Fruit fly (Drosophila melanogaster) whole organism, adult: Measurements from ENCODE around the gene SCOT.

ENCODE experiments used
- CG11617 ChIP-seq: fragments of 200-800 bp; sonication (Bioruptor generic); optimal IDR thresholded peaks from 2 replicates; lab custom pipeline; 2017; ENCODE audit warnings: mild to moderate bottlenecking, missing biosample characterization, missing genetic modification reagents, missing genetic modification characterization
- CG12768 ChIP-seq: fragments of 200-800 bp; sonication (Bioruptor generic); optimal IDR thresholded peaks from 2 replicates; lab custom pipeline; 2017; ENCODE audit warnings: missing biosample characterization, missing genetic modification characterization, mild to moderate bottlenecking, moderate library complexity, missing genetic modification reagents
- CG14711 ChIP-seq: fragments of 200-800 bp; sonication (Bioruptor generic); optimal IDR thresholded peaks from 2 replicates; lab custom pipeline; 2018; ENCODE audit warnings: missing biosample characterization, mild to moderate bottlenecking, missing genetic modification characterization, moderate library complexity
- CG1620 ChIP-seq: fragments of 200-800 bp; sonication (Bioruptor generic); optimal IDR thresholded peaks from 2 replicates; lab custom pipeline; 2016; ENCODE audit warnings: missing biosample characterization, missing genetic modification characterization
- CG33017 ChIP-seq: fragments of 200-800 bp; sonication (Bioruptor generic); optimal IDR thresholded peaks from 2 replicates; lab custom pipeline; 2018; ENCODE audit warnings: missing biosample characterization, mild to moderate bottlenecking, missing genetic modification characterization, moderate library complexity
- CG5204 ChIP-seq: fragments of 200-800 bp; sonication (Bioruptor generic); optimal IDR thresholded peaks from 2 replicates; lab custom pipeline; 2016; ENCODE audit warnings: missing biosample characterization, missing genetic modification characterization
- CG7045 ChIP-seq: fragments of 200-800 bp; sonication (Bioruptor generic); optimal IDR thresholded peaks from 2 replicates; lab custom pipeline; 2017; ENCODE audit warnings: missing biosample characterization, mild to moderate bottlenecking, missing genetic modification characterization
- CG7101 ChIP-seq: fragments of 200-800 bp; sonication (Bioruptor generic); optimal IDR thresholded peaks from 2 replicates; lab custom pipeline; 2018; ENCODE audit warnings: missing biosample characterization, mild to moderate bottlenecking, missing genetic modification characterization, moderate library complexity
- Clk ChIP-seq: fragments of 200-800 bp; sonication (Bioruptor generic); optimal IDR thresholded peaks from 2 replicates; lab custom pipeline; 2017; ENCODE audit warnings: missing biosample characterization, missing genetic modification characterization
- Crg-1 ChIP-seq: fragments of 200-800 bp; sonication (Bioruptor generic); optimal IDR thresholded peaks from 2 replicates; lab custom pipeline; 2016; ENCODE audit warnings: missing biosample characterization, missing genetic modification characterization
- Hr96 ChIP-seq: fragments of 200-800 bp; sonication (Bioruptor generic); optimal IDR thresholded peaks from 2 replicates; lab custom pipeline; 2016; ENCODE audit warnings: missing biosample characterization, missing genetic modification characterization
- Mnt ChIP-seq: fragments of 200-800 bp; sonication (Bioruptor generic); optimal IDR thresholded peaks from 2 replicates; lab custom pipeline; 2016; ENCODE audit warnings: missing biosample characterization, mild to moderate bottlenecking, missing genetic modification characterization
- bab1 ChIP-seq: fragments of 200-800 bp; sonication (Bioruptor generic); optimal IDR thresholded peaks from 3 replicates; lab custom pipeline; 2019; ENCODE audit warnings: missing biosample characterization, mild to moderate bottlenecking, missing genetic modification characterization, moderate library complexity
- cic ChIP-seq: fragments of 200-800 bp; sonication (Bioruptor generic); optimal IDR thresholded peaks from 2 replicates; lab custom pipeline; 2017; ENCODE audit warnings: missing biosample characterization, mild to moderate bottlenecking, missing genetic modification characterization, moderate library complexity
- cnc ChIP-seq, 2 experiments: fragments of >200 bp; optimal IDR thresholded peaks; 2 replicates each; lab custom pipeline; 2017
- kay ChIP-seq: fragments of 200-800 bp; sonication (Bioruptor generic); peaks from one replicate; lab custom pipeline; 2016; ENCODE audit warnings: missing biosample characterization, missing genetic modification characterization, borderline replicate concordance
- ovo ChIP-seq: fragments of 200-800 bp; sonication (Bioruptor generic); optimal IDR thresholded peaks from 2 replicates; lab custom pipeline; 2016; ENCODE audit warnings: missing biosample characterization, missing genetic modification characterization
- pad ChIP-seq: fragments of 200-800 bp; sonication (Bioruptor generic); optimal IDR thresholded peaks from 3 replicates; lab custom pipeline; 2017; ENCODE audit warnings: missing biosample characterization, missing genetic modification characterization, mild to moderate bottlenecking, moderate library complexity, missing genetic modification reagents
- tj ChIP-seq: fragments of 200-800 bp; sonication (Bioruptor generic); optimal IDR thresholded peaks from 3 replicates; lab custom pipeline; 2017; ENCODE audit warnings: missing biosample characterization, mild to moderate bottlenecking, missing genetic modification characterization, moderate library complexity
- toe ChIP-seq: fragments of 200-800 bp; sonication (Bioruptor generic); optimal IDR thresholded peaks from 2 replicates; lab custom pipeline; 2016; ENCODE audit warnings: missing biosample characterization, missing genetic modification characterization

Gene SCOT

DNA sequence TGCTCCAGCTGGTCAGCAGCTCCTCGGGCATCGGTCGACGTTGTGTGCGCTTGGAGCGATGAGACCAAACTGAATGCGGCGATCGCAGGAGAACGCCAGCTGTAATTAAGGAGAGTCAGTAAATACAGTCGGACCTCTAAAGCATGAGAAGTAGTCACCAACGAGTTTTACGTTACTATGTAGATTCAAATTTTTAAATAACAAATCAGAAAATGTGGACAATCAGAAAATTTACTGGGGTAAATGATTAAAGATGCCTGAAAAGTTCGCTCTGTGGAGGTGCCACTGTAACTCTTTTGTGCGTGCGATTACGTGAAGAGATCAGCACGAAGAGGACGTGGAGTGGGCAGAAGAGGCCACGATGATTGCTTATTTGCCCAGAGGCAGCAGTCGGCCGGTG, at the start of gene SCOT:
Gene SCOT (plus strand): TSS at position 180 of the 400 bp plus-strand sequence.
- TF ChIP-seq CG33017 (tag; lab: Kevin White, UChicago) (no peak), CG1620 (GFP tag; lab: Kevin White, UChicago) (no peak), cnc (optimal IDR thresholded peaks at IDR 0.05; lab: Kevin White, UChicago) (no peak), toe (GFP tag; lab: Kevin White, UChicago) (no peak), CG5204 (no peak), CG11617 (GFP tag; lab: Kevin White, UChicago) (no peak), ovo (GFP tag; lab: Kevin White, UChicago) (no peak), Mnt (GFP tag; lab: Kevin White, UChicago) (no peak), pad (GFP tag; lab: Kevin White, UChicago) (no peak), CG14711 (tag; lab: Kevin White, UChicago) (no peak), kay (no peak), Clk (GFP tag; lab: Kevin White, UChicago) (no peak), tj (GFP tag; lab: Kevin White, UChicago) (no peak), Hr96 (no peak), CG12768 (GFP tag; lab: Kevin White, UChicago) (no peak)

dm6 chr3L:1914668-1915067, 48.3 kb upstream of the SCOT start:
- TF ChIP-seq Hr96 (no peak), CG1620 (GFP tag; lab: Kevin White, UChicago) (no peak), CG12768 (GFP tag; lab: Kevin White, UChicago) (no peak), tj (GFP tag; lab: Kevin White, UChicago) (no peak), CG7045 (GFP tag; lab: Kevin White, UChicago) (no peak), pad (GFP tag; lab: Kevin White, UChicago) (no peak), bab1 (GFP tag; lab: Kevin White, UChicago) (no peak), CG14711 (tag; lab: Kevin White, UChicago) (no peak), CG11617 (GFP tag; lab: Kevin White, UChicago) (no peak), CG7101 (tag; lab: Kevin White, UChicago) (no peak), toe (GFP tag; lab: Kevin White, UChicago) (no peak), Mnt (GFP tag; lab: Kevin White, UChicago) (no peak), CG33017 (tag; lab: Kevin White, UChicago) (no peak), ovo (GFP tag; lab: Kevin White, UChicago) (no peak), Clk (GFP tag; lab: Kevin White, UChicago) (no peak), cic (GFP tag; lab: Kevin White, UChicago) (no peak), cnc (optimal IDR thresholded peaks at IDR 0.05; lab: Kevin White, UChicago) (no peak), Crg-1 (no peak)

dm6 chr3L:1916617-1917016, 46.3 kb upstream of the SCOT start:
- TF ChIP-seq CG7045 (GFP tag; lab: Kevin White, UChicago) = no peak

- TF ChIP-seq CG33017 (tag; lab: Kevin White, UChicago) (no peak), Hr96 (no peak), tj (GFP tag; lab: Kevin White, UChicago) (no peak), toe (GFP tag; lab: Kevin White, UChicago) (no peak), kay (no peak), cnc (optimal IDR thresholded peaks at IDR 0.05; lab: Kevin White, UChicago) (no peak), CG7045 (GFP tag; lab: Kevin White, UChicago) (no peak), Mnt (GFP tag; lab: Kevin White, UChicago) (no peak), CG14711 (tag; lab: Kevin White, UChicago) (no peak), bab1 (GFP tag; lab: Kevin White, UChicago) (no peak), CG1620 (GFP tag; lab: Kevin White, UChicago) (no peak), CG12768 (GFP tag; lab: Kevin White, UChicago) (no peak), Clk (GFP tag; lab: Kevin White, UChicago) (no peak), CG7101 (tag; lab: Kevin White, UChicago) (no peak), CG11617 (GFP tag; lab: Kevin White, UChicago) (no peak), cic (GFP tag; lab: Kevin White, UChicago) (no peak), ovo (GFP tag; lab: Kevin White, UChicago) (no peak)
Observed at dm6 chr3L:1920051-1920450, 42.9 kb upstream of the SCOT start.

dm6 chr3L:1920943-1921342, 42.0 kb upstream of the SCOT start, which contains the start of gene Dbx:
TSS of gene Dbx (plus strand) at chr3L:1921307.
- TF ChIP-seq cnc (optimal IDR thresholded peaks at IDR 0.05; lab: Kevin White, UChicago) = no peak
- TF ChIP-seq CG11617 (GFP tag; lab: Kevin White, UChicago) = no peak
- no peak for TF ChIP-seq Crg-1
- TF ChIP-seq CG14711 (tag; lab: Kevin White, UChicago) = no peak
- TF ChIP-seq Clk (GFP tag; lab: Kevin White, UChicago) = no peak
- TF ChIP-seq Hr96 = no peak
- TF ChIP-seq ovo (GFP tag; lab: Kevin White, UChicago) = no peak
- TF ChIP-seq CG12768 (GFP tag; lab: Kevin White, UChicago) = no peak
- TF ChIP-seq CG7101 (tag; lab: Kevin White, UChicago) = no peak
- no peak for TF ChIP-seq CG5204
- no peak for TF ChIP-seq tj (GFP tag; lab: Kevin White, UChicago)
- no peak for TF ChIP-seq bab1 (GFP tag; lab: Kevin White, UChicago)
- TF ChIP-seq cic (GFP tag; lab: Kevin White, UChicago) = no peak
- no peak for TF ChIP-seq CG33017 (tag; lab: Kevin White, UChicago)

DNA sequence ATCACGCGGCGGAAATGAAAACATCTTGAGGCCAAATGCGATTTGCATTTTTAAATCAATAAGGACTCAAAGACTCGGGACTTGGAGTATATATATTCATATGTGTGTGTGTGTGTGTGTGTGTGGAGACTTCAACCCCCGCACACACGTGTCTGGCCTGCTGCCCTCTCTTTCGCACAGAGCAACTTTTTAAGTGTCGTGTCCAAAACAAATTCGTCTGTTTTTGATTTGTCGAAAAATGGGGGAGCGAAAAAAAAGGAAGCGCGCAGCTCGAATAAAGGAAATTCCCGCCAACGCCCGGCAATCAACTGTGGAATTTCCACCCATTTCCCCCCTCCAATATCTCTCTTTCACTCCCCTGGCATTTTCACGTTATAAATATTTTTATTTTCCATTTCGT, 34.0 kb upstream of the SCOT start:
- TF ChIP-seq CG33017 (tag; lab: Kevin White, UChicago) (no peak), CG14711 (tag; lab: Kevin White, UChicago) (no peak), Clk (GFP tag; lab: Kevin White, UChicago) (no peak), Crg-1 (no peak), toe (GFP tag; lab: Kevin White, UChicago) (no peak)
